Worm (Caenorhabditis elegans) whole organism, late embryonic: ENCODE results near the gene nlp-27.

Source experiments
- ceh-22 ChIP-seq: sonication (generic microtip); optimal IDR thresholded peaks from 2 replicates; lab custom pipeline; 2017; ENCODE audit warnings: missing biosample characterization, missing genetic modification characterization
- elt-2 ChIP-seq: sonication (generic microtip); optimal IDR thresholded peaks from 2 replicates; lab custom pipeline; 2016; ENCODE audit warnings: missing genetic modification reagents, missing genetic modification characterization, missing compliant biosample characterization
- elt-4 ChIP-seq: sonication (generic microtip); optimal IDR thresholded peaks from 2 replicates; lab custom pipeline; 2016; ENCODE audit warnings: missing genetic modification characterization, missing compliant biosample characterization
- fax-1 ChIP-seq: sonication (generic microtip); optimal IDR thresholded peaks from 2 replicates; lab custom pipeline; 2016; ENCODE audit warnings: missing genotype, missing genetic modification characterization, missing compliant biosample characterization
- gmeb-2 ChIP-seq: sonication (generic microtip); optimal IDR thresholded peaks from 2 replicates; lab custom pipeline; 2016; ENCODE audit warnings: missing genetic modification characterization, inconsistent platforms, missing compliant biosample characterization
- nhr-11 ChIP-seq: fragments of 150-350 bp; optimal IDR thresholded peaks from 2 replicates; lab custom pipeline; 2014; ENCODE audit warnings: missing biosample characterization, missing genetic modification characterization
- pag-3 ChIP-seq: sonication (generic microtip); optimal IDR thresholded peaks from 2 replicates; lab custom pipeline; 2016; ENCODE audit warnings: missing compliant biosample characterization, missing genetic modification characterization, borderline replicate concordance
- pha-4 ChIP-seq: fragments of 150-350 bp; optimal IDR thresholded peaks from 2 replicates; lab custom pipeline; 2018; ENCODE audit warnings: missing biosample characterization, missing genetic modification reagents, missing genetic modification characterization
- pqm-1 ChIP-seq: sonication (generic microtip); optimal IDR thresholded peaks from 2 replicates; lab custom pipeline; 2016; ENCODE audit warnings: missing genetic modification characterization, missing compliant biosample characterization
- rnt-1 ChIP-seq: sonication (generic microtip); optimal IDR thresholded peaks from 2 replicates; lab custom pipeline; 2016; ENCODE audit warnings: missing genetic modification characterization, missing compliant biosample characterization
- unc-86 ChIP-seq: sonication (generic microtip); optimal IDR thresholded peaks from 2 replicates; lab custom pipeline; 2016; ENCODE audit warnings: missing genetic modification characterization, missing compliant biosample characterization
- zip-5 ChIP-seq: sonication (generic microtip); optimal IDR thresholded peaks from 2 replicates; lab custom pipeline; 2016; ENCODE audit warnings: missing genetic modification characterization, missing compliant biosample characterization

- TF ChIP-seq pqm-1 (tag; lab: Kevin White, UChicago) (no peak), pag-3 (tag; lab: Kevin White, UChicago) (no peak), gmeb-2 (tag; lab: Kevin White, UChicago) (no peak), fax-1 (tag; lab: Kevin White, UChicago) (no peak), nhr-11 (no peak), zip-5 (tag; lab: Kevin White, UChicago) (no peak), elt-2 (tag; lab: Kevin White, UChicago) (no peak), ceh-22 (tag; lab: Kevin White, UChicago) (no peak), pha-4 (tag; lab: Kevin White, UChicago) (no peak), unc-86 (no peak), elt-4 (no peak), rnt-1 (tag; lab: Kevin White, UChicago) (no peak)
Measured at ce11 chrV:3979053-3979452, 10.1 kb upstream of the nlp-27 start, which contains the start of gene nlp-34.
